Fruit fly (Drosophila melanogaster): Measurements from ENCODE around the gene Msr-110.

Gene Msr-110

DNA sequence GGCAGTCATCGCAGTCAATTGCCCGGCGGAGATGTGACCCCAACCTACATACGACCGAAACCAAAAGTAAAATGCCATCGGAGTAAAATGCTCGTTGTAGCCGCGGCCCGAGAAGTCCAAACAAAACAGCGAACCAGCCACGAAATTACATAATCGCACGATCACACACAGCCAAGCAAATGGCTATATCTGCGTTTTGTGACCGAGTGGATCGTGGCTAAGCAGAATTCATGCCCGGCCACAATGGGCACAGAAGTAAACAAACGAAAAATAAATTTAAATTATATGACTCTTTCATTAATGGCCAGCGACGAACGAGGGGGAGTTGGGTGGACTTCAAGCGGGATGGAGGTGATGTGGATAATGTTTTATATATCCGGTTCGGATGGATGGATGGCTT is 7.4 kb downstream of the Msr-110 start (continued):
- no peak for TF ChIP-seq CG17568 (GFP tag; optimal IDR thresholded peaks at IDR 0.05)
- peak in 1 of 2 experiments; percentile 71 for TF ChIP-seq Pdp1 (GFP tag; optimal IDR thresholded peaks at IDR 0.05)
- no peak for TF ChIP-seq CG11560 (tag; IDR thresholded peaks at IDR 0.05)
- no peak for TF ChIP-seq z (GFP tag; IDR thresholded peaks at IDR 0.05)
- TF ChIP-seq Rfx (GFP tag; IDR thresholded peaks at IDR 0.05) = no peak
- TF ChIP-seq Scr (GFP tag; IDR thresholded peaks at IDR 0.05; ENCODE audit: partially characterized antibody) = no peak
- no peak for TF ChIP-seq kay (GFP tag; optimal IDR thresholded peaks at IDR 0.05)
- no peak for TF ChIP-seq CG4730 (GFP tag; IDR thresholded peaks at IDR 0.05)
- TF ChIP-seq schlank (tag; optimal IDR thresholded peaks at IDR 0.05) = no peak
- no peak for TF ChIP-seq CG6765 (GFP tag; optimal IDR thresholded peaks at IDR 0.05)
- TF ChIP-seq B-H2 (GFP tag; optimal IDR thresholded peaks at IDR 0.05) = peak; percentile 31
- TF ChIP-seq CG5245 (GFP tag; optimal IDR thresholded peaks at IDR 0.05) = no peak
- TF ChIP-seq CoRest (tag; optimal IDR thresholded peaks at IDR 0.05) = no peak
- no peak for TF ChIP-seq en (GFP tag; optimal IDR thresholded peaks at IDR 0.05)
- peak; percentile 50 for TF ChIP-seq sd (tag; optimal IDR thresholded peaks at IDR 0.05)
- no peak for TF ChIP-seq Opbp (GFP tag; IDR thresholded peaks at IDR 0.05; ENCODE audit: partially characterized antibody)
- TF ChIP-seq CG17186 (GFP tag; optimal IDR thresholded peaks at IDR 0.05) = no peak
- no peak for TF ChIP-seq Hr51 (GFP tag; optimal IDR thresholded peaks at IDR 0.05)
- TF ChIP-seq CG10565 (GFP tag; optimal IDR thresholded peaks at IDR 0.05) = no peak

DNA sequence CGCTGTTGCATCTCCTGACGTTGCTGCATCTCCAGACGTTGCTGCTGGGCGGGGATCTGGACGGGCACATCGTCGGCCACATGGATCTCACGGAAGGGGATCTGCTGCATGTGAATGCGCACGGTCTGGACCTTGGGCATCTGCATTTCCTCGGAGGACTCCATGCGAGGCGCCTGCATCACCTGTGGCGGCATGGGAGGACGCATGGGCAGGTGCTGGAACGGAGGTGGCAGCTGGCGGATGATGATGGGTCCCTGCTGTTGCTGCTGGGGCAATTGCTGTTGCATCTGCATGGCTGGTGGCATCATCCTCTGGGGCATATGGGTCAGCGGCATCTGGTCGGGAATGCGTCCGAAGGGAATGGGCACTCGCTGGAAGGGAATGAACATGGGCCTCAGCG is 8.8 kb downstream of the Msr-110 start:
- TF ChIP-seq Med (GFP tag) (peak; percentile 36), tio (GFP tag; optimal IDR thresholded peaks at IDR 0.05) (no peak), Ets65A (GFP tag) (peak; percentile 91), zen (tag; optimal IDR thresholded peaks at IDR 0.05) (no peak), crp (GFP tag; optimal IDR thresholded peaks at IDR 0.05) (no peak), Nf-YA (GFP tag; IDR thresholded peaks at IDR 0.05) (peak; percentile 37; the same call in 1 of the 2 replicates), chinmo (GFP tag; IDR thresholded peaks at IDR 0.05; ENCODE audit: partially characterized antibody) (0 out of 4 replicates have a peak, but pooled peaks have one; percentile 37), CG32532 (GFP tag; IDR thresholded peaks at IDR 0.05) (0 out of 2 replicates have a peak, but pooled peaks have one; percentile 17), HmgD (GFP tag; optimal IDR thresholded peaks at IDR 0.05) (no peak), CG10209 (GFP tag; optimal IDR thresholded peaks at IDR 0.05) (no peak), ems (GFP tag; optimal IDR thresholded peaks at IDR 0.05) (no peak)

DNA sequence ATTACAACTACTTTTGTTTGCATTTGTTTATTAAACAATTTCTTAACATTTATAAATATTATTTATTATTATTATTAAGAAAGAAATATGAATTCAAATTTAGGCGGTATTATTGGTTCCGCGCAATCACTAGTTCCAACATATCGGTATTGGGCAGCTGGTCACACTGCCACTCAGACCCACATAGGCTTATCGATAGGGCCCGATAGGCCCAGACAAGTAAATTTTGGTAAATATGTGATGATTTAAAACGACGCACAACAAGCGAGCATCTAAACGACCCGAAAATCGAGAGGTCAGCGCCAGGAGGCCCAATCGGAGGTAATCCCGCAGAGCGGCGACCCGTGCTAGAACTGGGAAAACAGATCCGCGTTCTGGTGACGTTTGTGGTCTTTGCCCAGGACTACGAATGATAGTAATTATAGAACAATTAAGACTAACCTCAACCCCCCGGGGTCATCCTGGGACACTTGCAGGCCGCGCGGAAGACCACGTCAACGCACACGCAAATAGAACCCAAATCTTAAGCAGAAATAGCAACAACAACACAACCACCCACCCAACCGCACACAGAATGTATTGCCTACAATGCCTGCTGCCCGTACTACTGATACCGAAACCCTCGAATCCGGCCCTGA is 12.0 kb downstream of the Msr-110 start, which contains the start of gene bc10:
Gene bc10 (plus strand): TSS at position 181 of the 638 bp plus-strand sequence.
- TF ChIP-seq Antp (GFP tag; optimal IDR thresholded peaks at IDR 0.05) (no peak), PHDP (tag; optimal IDR thresholded peaks at IDR 0.05) (no peak), CG8765 (GFP tag; IDR thresholded peaks at IDR 0.05) (no peak), CG5180 (GFP tag; optimal IDR thresholded peaks at IDR 0.05) (no peak), Hand (GFP tag; optimal IDR thresholded peaks at IDR 0.05) (no peak), Dp (GFP tag; optimal IDR thresholded peaks at IDR 0.05) (peak; percentile 98), Dref (GFP tag; IDR thresholded peaks at IDR 0.05) (peak; percentile 88), inv (GFP tag; IDR thresholded peaks at IDR 0.05; ENCODE audit: partially characterized antibody) (peak; percentile 81), Ets97D (GFP tag; optimal IDR thresholded peaks at IDR 0.05) (peak; percentile 1), CG8089 (GFP tag; optimal IDR thresholded peaks at IDR 0.05) (no peak), CG5953 (GFP tag; IDR thresholded peaks at IDR 0.05) (no peak), Scr (GFP tag; IDR thresholded peaks at IDR 0.05; ENCODE audit: partially characterized antibody) (peak; percentile 86), croc (GFP tag; conservative IDR thresholded peaks at IDR 0.05) (no peak), lbe (GFP tag; optimal IDR thresholded peaks at IDR 0.05) (peak; percentile 22), pzg (GFP tag; optimal IDR thresholded peaks at IDR 0.05) (peak; percentile 85), slp2 (GFP tag; optimal IDR thresholded peaks at IDR 0.05) (no peak), CG17186 (GFP tag; optimal IDR thresholded peaks at IDR 0.05) (peak; percentile 72), Rx (GFP tag; IDR thresholded peaks at IDR 0.05) (no peak), CG15514 (GFP tag; optimal IDR thresholded peaks at IDR 0.05) (peak; percentile 100), H2.0 (GFP tag; IDR thresholded peaks at IDR 0.05) (no peak)
